Fruit fly (Drosophila melanogaster) whole organism, embryonic: ENCODE measurements around the gene osk.

Source experiments
- Atf-2 ChIP-seq: fragments of 200-800 bp; sonication (Bioruptor generic); optimal IDR thresholded peaks from 2 replicates; lab custom pipeline; 2016; ENCODE audit warnings: missing biosample characterization, missing genetic modification characterization
- Atf6 ChIP-seq: fragments of 200-800 bp; sonication (Bioruptor generic); IDR thresholded peaks from 2 replicates; pipeline ENCODE4 v1.3.6; 2022; ENCODE audit warnings: missing biosample characterization, missing genetic modification characterization
- CG10565 ChIP-seq: fragments of 200-800 bp; sonication (Bioruptor generic); optimal IDR thresholded peaks from 3 replicates; lab custom pipeline; 2016; ENCODE audit warnings: missing biosample characterization, mild to moderate bottlenecking, missing genetic modification characterization
- CG12155 ChIP-seq: fragments of 200-800 bp; sonication (Bioruptor generic); optimal IDR thresholded peaks from 3 replicates; lab custom pipeline; 2016; ENCODE audit warnings: missing biosample characterization, missing genetic modification characterization
- CG13624 ChIP-seq: fragments of 200-800 bp; sonication (Bioruptor generic); optimal IDR thresholded peaks from 2 replicates; lab custom pipeline; 2016; ENCODE audit warnings: missing biosample characterization, missing genetic modification characterization
- CG17186 ChIP-seq: fragments of 200-800 bp; sonication (Bioruptor generic); optimal IDR thresholded peaks from 3 replicates; lab custom pipeline; 2017; ENCODE audit warnings: missing biosample characterization, missing genetic modification reagents, missing genetic modification characterization
- CG17802 ChIP-seq: fragments of 200-800 bp; sonication (Bioruptor generic); optimal IDR thresholded peaks from 2 replicates; lab custom pipeline; 2018; ENCODE audit warnings: missing biosample characterization, mild to moderate bottlenecking, missing genetic modification characterization, moderate library complexity
- CG1792 ChIP-seq: fragments of 200-800 bp; sonication (Bioruptor generic); optimal IDR thresholded peaks from 2 replicates; lab custom pipeline; 2016; ENCODE audit warnings: missing biosample characterization, missing genetic modification characterization
- CG1832 ChIP-seq: fragments of 200-800 bp; sonication (Bioruptor generic); optimal IDR thresholded peaks from 2 replicates; lab custom pipeline; 2017; ENCODE audit warnings: missing biosample characterization, mild to moderate bottlenecking, missing genetic modification characterization, inconsistent platforms
- CG2116 ChIP-seq: fragments of 200-800 bp; sonication (Bioruptor generic); optimal IDR thresholded peaks from 3 replicates; lab custom pipeline; 2018; ENCODE audit warnings: missing biosample characterization, mild to moderate bottlenecking, missing genetic modification characterization
- CG2202 ChIP-seq: fragments of 200-800 bp; sonication (Bioruptor generic); optimal IDR thresholded peaks from 2 replicates; lab custom pipeline; 2018; ENCODE audit warnings: missing biosample characterization, mild to moderate bottlenecking, missing genetic modification characterization
- CG2875 ChIP-seq: fragments of 200-800 bp; sonication (Bioruptor generic); optimal IDR thresholded peaks from 2 replicates; lab custom pipeline; 2017; ENCODE audit warnings: missing biosample characterization, mild to moderate bottlenecking, missing genetic modification characterization, missing genetic modification reagents
- CG3407 ChIP-seq: fragments of 200-800 bp; sonication (Bioruptor generic); optimal IDR thresholded peaks from 2 replicates; lab custom pipeline; 2018; ENCODE audit warnings: missing biosample characterization, mild to moderate bottlenecking, missing genetic modification characterization
- CG4328 ChIP-seq: fragments of 200-800 bp; sonication (Bioruptor generic); optimal IDR thresholded peaks from 3 replicates; lab custom pipeline; 2017; ENCODE audit warnings: missing biosample characterization, missing genetic modification reagents, missing genetic modification characterization
- CG4360 ChIP-seq: fragments of 200-800 bp; sonication (Bioruptor generic); IDR thresholded peaks from 2 replicates; pipeline ENCODE4 v1.3.6; 2022; ENCODE audit warnings: missing biosample characterization, missing genetic modification characterization
- CG4404 ChIP-seq: fragments of 200-800 bp; sonication (Bioruptor generic); IDR thresholded peaks from 2 replicates; pipeline ENCODE4 v1.3.6; 2022; ENCODE audit warnings: missing biosample characterization, missing genetic modification characterization
- CG6175 ChIP-seq: fragments of 200-800 bp; sonication (Bioruptor generic); IDR thresholded peaks from 3 replicates; pipeline ENCODE4 v1.3.6; 2022; ENCODE audit warnings: missing biosample characterization, missing genetic modification characterization
- CG8944 ChIP-seq: fragments of 200-800 bp; sonication (Bioruptor generic); optimal IDR thresholded peaks from 3 replicates; lab custom pipeline; 2016; ENCODE audit warnings: missing biosample characterization, missing genetic modification characterization
- CG9876 ChIP-seq: fragments of 200-800 bp; sonication (Bioruptor generic); optimal IDR thresholded peaks from 2 replicates; lab custom pipeline; 2016; ENCODE audit warnings: missing biosample characterization, missing genetic modification characterization
- D ChIP-seq, 2 experiments: fragments of 200-800 bp in 1 of 2; fragments of >200 bp in 1 of 2; sonication (Bioruptor generic) in 1 of 2; optimal IDR thresholded peaks; 2 replicates in 1 of 2; 3 replicates in 1 of 2; lab custom pipeline; 2017; ENCODE audit warnings: mild to moderate bottlenecking in 1 of 2, missing biosample characterization in 1 of 2, missing genetic modification characterization in 1 of 2, missing genetic modification reagents in 1 of 2
- Dfd ChIP-seq, 2 experiments: fragments of >200 bp; optimal IDR thresholded peaks; 2 replicates each; lab custom pipeline; 2017; ENCODE audit warnings: missing biosample characterization in 2 of 2, missing genetic modification characterization in 2 of 2
- E2f1 ChIP-seq: fragments of 200-800 bp; sonication (Bioruptor generic); IDR thresholded peaks from 2 replicates; pipeline ENCODE4 v1.3.6; 2022; ENCODE audit warnings: missing biosample characterization, missing genetic modification characterization
- Hey ChIP-seq: fragments of 200-800 bp; sonication (Bioruptor generic); optimal IDR thresholded peaks from 3 replicates; lab custom pipeline; 2018; ENCODE audit warnings: missing biosample characterization, mild to moderate bottlenecking, missing genetic modification characterization
- HmgZ ChIP-seq: fragments of 200-800 bp; sonication (Bioruptor generic); optimal IDR thresholded peaks from 2 replicates; lab custom pipeline; 2018; ENCODE audit warnings: missing biosample characterization, mild to moderate bottlenecking, missing genetic modification characterization
- Jarid2 ChIP-seq: fragments of 200-800 bp; sonication (Bioruptor generic); optimal IDR thresholded peaks from 3 replicates; lab custom pipeline; 2017; ENCODE audit warnings: mild to moderate bottlenecking, missing biosample characterization, missing genetic modification reagents, missing genetic modification characterization
- Mad ChIP-seq: fragments of 200-800 bp; sonication (Bioruptor generic); optimal IDR thresholded peaks from 2 replicates; lab custom pipeline; 2016; ENCODE audit warnings: missing biosample characterization, missing genetic modification characterization
- Meics ChIP-seq: fragments of 200-800 bp; sonication (Bioruptor generic); optimal IDR thresholded peaks from 2 replicates; lab custom pipeline; 2017; ENCODE audit warnings: missing biosample characterization, mild to moderate bottlenecking, missing genetic modification characterization
- Mrtf ChIP-seq: fragments of 200-800 bp; sonication (Bioruptor generic); IDR thresholded peaks from 3 replicates; pipeline ENCODE4 v1.3.6; 2022; ENCODE audit warnings: missing biosample characterization, missing genetic modification characterization
- Nf-YB ChIP-seq: fragments of 200-800 bp; sonication (Bioruptor generic); optimal IDR thresholded peaks from 3 replicates; lab custom pipeline; 2019; ENCODE audit warnings: missing biosample characterization, mild to moderate bottlenecking, missing genetic modification characterization, moderate library complexity
- Spps ChIP-seq: fragments of 200-800 bp; sonication (Bioruptor generic); optimal IDR thresholded peaks from 2 replicates; lab custom pipeline; 2018; ENCODE audit warnings: missing biosample characterization, mild to moderate bottlenecking, missing genetic modification characterization
- Vsx1 ChIP-seq: fragments of 200-800 bp; sonication (Bioruptor generic); optimal IDR thresholded peaks from 2 replicates; lab custom pipeline; 2017; ENCODE audit warnings: missing biosample characterization, mild to moderate bottlenecking, missing genetic modification characterization, missing genetic modification reagents
- ab ChIP-seq: fragments of 200-800 bp; sonication (Bioruptor generic); optimal IDR thresholded peaks from 2 replicates; lab custom pipeline; 2016; ENCODE audit warnings: missing biosample characterization, missing genetic modification characterization
- al ChIP-seq: fragments of 200-800 bp; sonication (Bioruptor generic); IDR thresholded peaks from 2 replicates; pipeline ENCODE4 v1.3.6; 2022; ENCODE audit warnings: missing biosample characterization, missing genetic modification characterization
- ara ChIP-seq: fragments of 200-800 bp; sonication (Bioruptor generic); IDR thresholded peaks from 2 replicates; pipeline ENCODE4 v1.3.6; 2022; ENCODE audit warnings: missing biosample characterization, missing genetic modification characterization
- bcd ChIP-seq: fragments of 200-800 bp; sonication (Bioruptor generic); optimal IDR thresholded peaks from 2 replicates; lab custom pipeline; 2017; ENCODE audit warnings: missing biosample characterization, mild to moderate bottlenecking, missing genetic modification characterization
- crp ChIP-seq, 2 experiments: fragments of 200-800 bp; sonication (Bioruptor generic); optimal IDR thresholded peaks; 2 replicates in 1 of 2; 3 replicates in 1 of 2; lab custom pipeline; 2017; ENCODE audit warnings: missing biosample characterization in 2 of 2, missing genetic modification characterization in 2 of 2, mild to moderate bottlenecking in 1 of 2, moderate library complexity in 1 of 2
- emc ChIP-seq: fragments of 200-800 bp; sonication (Bioruptor generic); optimal IDR thresholded peaks from 2 replicates; lab custom pipeline; 2016; ENCODE audit warnings: missing biosample characterization, missing genetic modification characterization
- ems ChIP-seq: fragments of 200-800 bp; sonication (Bioruptor generic); optimal IDR thresholded peaks from 3 replicates; lab custom pipeline; 2016; ENCODE audit warnings: missing biosample characterization, missing genetic modification characterization
- fd3F ChIP-seq: fragments of 200-800 bp; sonication (Bioruptor generic); optimal IDR thresholded peaks from 2 replicates; lab custom pipeline; 2018; ENCODE audit warnings: missing biosample characterization, mild to moderate bottlenecking, missing genetic modification characterization, moderate library complexity
- gsb ChIP-seq: fragments of 200-800 bp; sonication (Bioruptor generic); IDR thresholded peaks from 2 replicates; pipeline ENCODE4 v1.3.6; 2022; ENCODE audit warnings: missing biosample characterization, missing genetic modification characterization
- insv ChIP-seq, 2 experiments: fragments of 200-800 bp; sonication (Bioruptor generic); optimal IDR thresholded peaks; 3 replicates each; lab custom pipeline; 2016 to 2018; ENCODE audit warnings: missing biosample characterization in 2 of 2, missing genetic modification characterization in 2 of 2
- inv ChIP-seq: fragments of 200-800 bp; sonication (Bioruptor generic); IDR thresholded peaks from 2 replicates; pipeline ENCODE4 v1.3.6; 2022; ENCODE audit warnings: missing biosample characterization, missing genetic modification characterization; ENCODE audit not compliant: partially characterized antibody
- lmd ChIP-seq: fragments of 200-800 bp; sonication (Bioruptor generic); IDR thresholded peaks from 2 replicates; pipeline ENCODE4 v1.3.6; 2022; ENCODE audit warnings: missing biosample characterization, missing genetic modification characterization
- lola ChIP-seq, 3 experiments: fragments of >200 bp in 2 of 3; fragments of 200-800 bp in 1 of 3; sonication (Bioruptor generic) in 1 of 3; optimal IDR thresholded peaks; 2 replicates each; lab custom pipeline; 2017 to 2019; ENCODE audit warnings: missing biosample characterization in 3 of 3, missing genetic modification characterization in 3 of 3, mild to moderate bottlenecking in 1 of 3, moderate library complexity in 1 of 3
- pfk ChIP-seq: fragments of 200-800 bp; sonication (Bioruptor generic); optimal IDR thresholded peaks from 2 replicates; lab custom pipeline; 2018; ENCODE audit warnings: missing biosample characterization, mild to moderate bottlenecking, missing genetic modification characterization, moderate library complexity
- pzg ChIP-seq: fragments of 200-800 bp; sonication (Bioruptor generic); optimal IDR thresholded peaks from 3 replicates; lab custom pipeline; 2018; ENCODE audit warnings: missing biosample characterization, mild to moderate bottlenecking, missing genetic modification characterization, moderate library complexity
- sob ChIP-seq: fragments of 200-800 bp; sonication (Bioruptor generic); IDR thresholded peaks from 2 replicates; pipeline ENCODE4 v1.3.6; 2022; ENCODE audit warnings: missing biosample characterization, missing genetic modification characterization
- unpg ChIP-seq: fragments of 200-800 bp; sonication (Bioruptor generic); optimal IDR thresholded peaks from 3 replicates; lab custom pipeline; 2018; ENCODE audit warnings: missing biosample characterization, mild to moderate bottlenecking, missing genetic modification characterization, moderate library complexity
- yki ChIP-seq: fragments of >200 bp; optimal IDR thresholded peaks from 3 replicates; lab custom pipeline; 2018

osk gene

dm6 chr3R:8931777-8932345 is 3.1 kb upstream of the osk start, which contains the start of gene pyd (continued):
- TF ChIP-seq Vsx1 (GFP tag; lab: Kevin White, UChicago) (no peak), sob (GFP tag; lab: Robert Waterston, UW) (peak; percentile 64), lola (GFP tag; optimal IDR thresholded peaks at IDR 0.05; lab: Kevin White, UChicago) (peak in 1 of 3 experiments; percentile 57), Mad (GFP tag; lab: Kevin White, UChicago) (peak; percentile 78), insv (GFP tag; optimal IDR thresholded peaks at IDR 0.05; lab: Kevin White, UChicago) (peak in 1 of 2 experiments; percentile 60), Nf-YB (GFP tag; lab: Kevin White, UChicago) (peak; percentile 52), bcd (peak; percentile 41), pfk (GFP tag; lab: Kevin White, UChicago) (peak; percentile 60), ems (GFP tag; lab: Kevin White, UChicago) (peak; percentile 71), CG1832 (GFP tag; lab: Kevin White, UChicago) (no peak), CG4404 (0 out of 2 replicates have a peak, but pooled peaks have one; percentile 18), crp (GFP tag; optimal IDR thresholded peaks at IDR 0.05; lab: Kevin White, UChicago) (peak in 1 of 2 experiments; percentile 51), Atf6 (GFP tag; lab: Robert Waterston, UW) (peak; percentile 64; the same call in 1 of the 2 replicates), CG6175 (GFP tag; lab: Robert Waterston, UW) (no peak), CG3407 (peak; percentile 8), E2f1 (no peak), Atf-2 (GFP tag; lab: Kevin White, UChicago) (peak; percentile 31), CG2202 (tag; lab: Kevin White, UChicago) (peak; percentile 19), Spps (no peak), ara (GFP tag; lab: Robert Waterston, UW) (no peak; the same call in 1 of the 2 replicates), D (optimal IDR thresholded peaks at IDR 0.05; lab: Kevin White, UChicago) (no peak), D (GFP tag; optimal IDR thresholded peaks at IDR 0.05; lab: Kevin White, UChicago) (peak; percentile 16), al (GFP tag; lab: Robert Waterston, UW) (no peak), ab (GFP tag; lab: Kevin White, UChicago) (no peak), Mrtf (no peak), CG12155 (peak; percentile 98), CG8944 (GFP tag; lab: Kevin White, UChicago) (peak; percentile 70), CG2116 (GFP tag; lab: Kevin White, UChicago) (peak; percentile 85), emc (GFP tag; lab: Kevin White, UChicago) (no peak), Jarid2 (peak; percentile 99), CG9876 (GFP tag; lab: Kevin White, UChicago) (peak; percentile 59), CG4360 (GFP tag; lab: Robert Waterston, UW) (peak; percentile 38; the same call in 1 of the 2 replicates), inv (GFP tag; lab: Robert Waterston, UW) (peak; percentile 21; the same call in 1 of the 2 replicates), HmgZ (tag; lab: Kevin White, UChicago) (peak; percentile 68), CG1792 (GFP tag; lab: Kevin White, UChicago) (peak; percentile 64), gsb (GFP tag; lab: Robert Waterston, UW) (no peak), unpg (GFP tag; lab: Kevin White, UChicago) (peak; percentile 59), pzg (peak; percentile 52), CG4328 (GFP tag; lab: Kevin White, UChicago) (peak; percentile 58), lmd (GFP tag; lab: Robert Waterston, UW) (no peak; the same call in 1 of the 2 replicates), CG17802 (tag; lab: Kevin White, UChicago) (peak; percentile 39), fd3F (GFP tag; lab: Kevin White, UChicago) (peak; percentile 14), Dfd (GFP tag; optimal IDR thresholded peaks at IDR 0.05; lab: Kevin White, UChicago) (no peak), Meics (GFP tag; lab: Kevin White, UChicago) (peak; percentile 64), CG2875 (GFP tag; lab: Kevin White, UChicago) (no peak), CG13624 (GFP tag; lab: Kevin White, UChicago) (peak; percentile 71), yki (no peak), CG10565 (GFP tag; lab: Kevin White, UChicago) (no peak), Hey (peak; percentile 53), CG17186 (GFP tag; lab: Kevin White, UChicago) (peak; percentile 74)
